Worm (Caenorhabditis elegans) whole organism, young adult: Measurements from ENCODE around the gene eri-12.

Experiments used
- B0035.1 ChIP-seq: sonication (generic microtip); optimal IDR thresholded peaks from 2 replicates; lab custom pipeline; 2016; ENCODE audit warnings: missing genetic modification characterization, mild to moderate bottlenecking, missing compliant biosample characterization, missing genotype, missing genetic modification reagents
- F55B11.4 ChIP-seq: sonication (generic microtip); optimal IDR thresholded peaks from 2 replicates; lab custom pipeline; 2016; ENCODE audit warnings: missing compliant biosample characterization, missing genetic modification characterization, borderline replicate concordance; ENCODE audit not compliant: insufficient read depth
- F57C9.4 ChIP-seq: sonication (generic microtip); optimal IDR thresholded peaks from 2 replicates; lab custom pipeline; 2017; ENCODE audit warnings: mild to moderate bottlenecking, missing genetic modification characterization, missing compliant biosample characterization
- Y56A3A.18 ChIP-seq: fragments of 200-800 bp; sonication (Bioruptor generic); IDR thresholded peaks from 2 replicates; pipeline ENCODE4 v1.3.6; 2022; ENCODE audit warnings: missing genetic modification reagents, missing genetic modification characterization, missing compliant biosample characterization
- aptf-2 ChIP-seq: fragments of 200-800 bp; sonication (Bioruptor generic); conservative IDR thresholded peaks from 2 replicates; pipeline ENCODE4 v1.3.6; 2022; ENCODE audit warnings: missing genetic modification reagents, missing genetic modification characterization, missing compliant biosample characterization
- atf-7 ChIP-seq: sonication (generic microtip); optimal IDR thresholded peaks from 2 replicates; lab custom pipeline; 2017; ENCODE audit warnings: mild to moderate bottlenecking, missing genetic modification characterization, missing compliant biosample characterization
- bed-1 ChIP-seq: fragments of 200-800 bp; sonication (Bioruptor generic); IDR thresholded peaks from 2 replicates; pipeline ENCODE4 v1.3.6; 2022; ENCODE audit warnings: missing genetic modification reagents, missing genetic modification characterization, missing compliant biosample characterization
- cebp-1 ChIP-seq, 2 experiments: fragments of 200-800 bp in 1 of 2; sonication (Bioruptor generic) in 1 of 2; sonication (generic microtip) in 1 of 2; IDR thresholded peaks in 1 of 2; optimal IDR thresholded peaks in 1 of 2; 2 replicates each; pipeline versions ENCODE4 v1.3.6 to Lab custom; 2017 to 2022; ENCODE audit warnings: missing compliant biosample characterization in 2 of 2, missing genetic modification characterization in 2 of 2, mild to moderate bottlenecking in 1 of 2, missing genetic modification reagents in 1 of 2, moderate library complexity in 1 of 2
- cebp-2 ChIP-seq: fragments of 200-800 bp; sonication (Bioruptor generic); IDR thresholded peaks from 2 replicates; pipeline ENCODE4 v1.3.6; 2022; ENCODE audit warnings: missing genetic modification characterization, missing compliant biosample characterization
- egl-18 ChIP-seq: fragments of 200-800 bp; sonication (Bioruptor generic); IDR thresholded peaks from 2 replicates; pipeline ENCODE4 v1.3.6; 2022; ENCODE audit warnings: missing genetic modification reagents, missing genetic modification characterization, missing compliant biosample characterization
- ets-4 ChIP-seq: fragments of 200-800 bp; sonication (Bioruptor generic); optimal IDR thresholded peaks from 2 replicates; lab custom pipeline; 2018; ENCODE audit warnings: mild to moderate bottlenecking, missing genetic modification characterization, missing compliant biosample characterization
- hrde-1 ChIP-seq: sonication (generic microtip); optimal IDR thresholded peaks from 2 replicates; lab custom pipeline; 2016; ENCODE audit warnings: missing genetic modification characterization, mild to moderate bottlenecking, missing compliant biosample characterization, moderate library complexity, missing genotype, missing genetic modification reagents, borderline replicate concordance
- lsy-27 ChIP-seq: sonication (generic microtip); optimal IDR thresholded peaks from 2 replicates; lab custom pipeline; 2017; ENCODE audit warnings: missing genetic modification characterization, mild to moderate bottlenecking, missing compliant biosample characterization, antibody characterized with exemption, missing genotype, borderline replicate concordance; ENCODE audit not compliant: insufficient read depth
- mes-4 ChIP-seq: sonication (generic microtip); optimal IDR thresholded peaks from 2 replicates; lab custom pipeline; 2016; ENCODE audit warnings: missing genotype, missing genetic modification characterization, missing compliant biosample characterization
- nfya-1 ChIP-seq: sonication (generic microtip); optimal IDR thresholded peaks from 2 replicates; lab custom pipeline; 2017; ENCODE audit warnings: antibody characterized with exemption, missing compliant biosample characterization, missing genetic modification characterization, borderline replicate concordance; ENCODE audit not compliant: insufficient read depth
- nhr-179 ChIP-seq: sonication (generic microtip); optimal IDR thresholded peaks from 2 replicates; lab custom pipeline; 2016; ENCODE audit warnings: mild to moderate bottlenecking, missing genetic modification characterization, missing compliant biosample characterization
- ztf-3 ChIP-seq: fragments of 200-800 bp; sonication (Bioruptor generic); optimal IDR thresholded peaks from 2 replicates; lab custom pipeline; 2018; ENCODE audit warnings: mild to moderate bottlenecking, missing genetic modification characterization, missing compliant biosample characterization

eri-12 gene

ce11 chrIV:12211292-12211691 is 54.7 kb downstream of the eri-12 start:
- no peak for TF ChIP-seq ets-4 (GFP tag; lab: Kevin White, UChicago)
- TF ChIP-seq nhr-179: no peak
- TF ChIP-seq Y56A3A.18 (GFP tag; lab: Robert Waterston, UW): no peak
- no peak for TF ChIP-seq B0035.1 (tag; lab: Kevin White, UChicago)
- TF ChIP-seq hrde-1 (tag; lab: Kevin White, UChicago): no peak
- no peak for TF ChIP-seq aptf-2
- no peak for TF ChIP-seq F55B11.4 (tag; lab: Kevin White, UChicago)
- TF ChIP-seq lsy-27 (tag; lab: Kevin White, UChicago): no peak
- TF ChIP-seq F57C9.4 (tag; lab: Kevin White, UChicago): no peak
- no peak for TF ChIP-seq mes-4 (tag; lab: Kevin White, UChicago)
- no peak for TF ChIP-seq atf-7 (tag; lab: Kevin White, UChicago)
- no peak for TF ChIP-seq egl-18 (GFP tag; lab: Robert Waterston, UW)
- TF ChIP-seq, all 124 proteins: peak for 0

ce11 chrIV:12212814-12213213 is 56.2 kb downstream of the eri-12 start:
- TF ChIP-seq ztf-3 (no peak), cebp-1 (GFP tag; IDR thresholded peaks at IDR 0.05; lab: Robert Waterston, UW) (no peak), cebp-1 (tag; optimal IDR thresholded peaks at IDR 0.05; lab: Kevin White, UChicago) (no peak), nfya-1 (tag; lab: Kevin White, UChicago) (no peak), cebp-2 (no peak), bed-1 (GFP tag; lab: Robert Waterston, UW) (no peak)
